Comparison of ENCODE assay signal across 1 fruit fly cellular context in genomic region chr2L:6065823-6066222, dm6.
TF ChIP-seq lines count a peak whose summit lies in the region.

TSS of gene Fbw5 (minus strand) at chr2L:6065953.
TSS of gene CG9147 (plus strand) at chr2L:6065997.

TF ChIP-seq in whole organism, embryonic, 481 proteins besides CTCF, POLR2A, EP300 and RAD21 (continued from another document and continues in another):
- peak; percentile 95 for TF ChIP-seq Myb (GFP tag; optimal IDR thresholded peaks at IDR 0.05; lab: Kevin White, UChicago)
- peak in 1 of 2 experiments; percentile 25 for TF ChIP-seq pan (optimal IDR thresholded peaks at IDR 0.05; lab: Kevin White, UChicago)
- peak; percentile 70 to 99 for TF ChIP-seq pan (GFP tag; optimal IDR thresholded peaks at IDR 0.05 in 1 of 2, IDR thresholded peaks at IDR 0.05 in 1 of 2)
- TF ChIP-seq Dek (tag; optimal IDR thresholded peaks at IDR 0.05; lab: Kevin White, UChicago): peak; percentile 100
- peak; percentile 51; the same call in 1 of the 2 replicates for TF ChIP-seq Scr (GFP tag; IDR thresholded peaks at IDR 0.05; lab: Robert Waterston, UW; ENCODE audit: partially characterized antibody)
- peak; percentile 99 for TF ChIP-seq CG17359 (tag; optimal IDR thresholded peaks at IDR 0.05; lab: Kevin White, UChicago)
- peak; percentile 88 for TF ChIP-seq Nf-YC (tag; optimal IDR thresholded peaks at IDR 0.05; lab: Kevin White, UChicago)
- TF ChIP-seq dimm (GFP tag; IDR thresholded peaks at IDR 0.05; lab: Robert Waterston, UW): peak; percentile 99
- TF ChIP-seq cas (GFP tag; IDR thresholded peaks at IDR 0.05; lab: Robert Waterston, UW): peak; percentile 99
- peak; percentile 54 for TF ChIP-seq Dip2 (GFP tag; IDR thresholded peaks at IDR 0.05; lab: Robert Waterston, UW)
- peak; percentile 99 for TF ChIP-seq CG33557 (GFP tag; optimal IDR thresholded peaks at IDR 0.05; lab: Kevin White, UChicago)
- TF ChIP-seq Xbp1 (GFP tag; optimal IDR thresholded peaks at IDR 0.05; lab: Kevin White, UChicago): peak; percentile 100
- peak; percentile 98 for TF ChIP-seq CG10431 (GFP tag; optimal IDR thresholded peaks at IDR 0.05; lab: Kevin White, UChicago)
- peak; percentile 99 for TF ChIP-seq stc (GFP tag; IDR thresholded peaks at IDR 0.05; lab: Robert Waterston, UW)
- peak; percentile 46; the same call in 1 of the 3 replicates for TF ChIP-seq CG16813 (GFP tag; IDR thresholded peaks at IDR 0.05; lab: Robert Waterston, UW; ENCODE audit: partially characterized antibody)
- peak; percentile 99 for TF ChIP-seq CG34422 (GFP tag; IDR thresholded peaks at IDR 0.05; lab: Robert Waterston, UW)
- TF ChIP-seq trem (tag; optimal IDR thresholded peaks at IDR 0.05; lab: Kevin White, UChicago): peak; percentile 97
- peak; percentile 99 for TF ChIP-seq CG11398 (GFP tag; optimal IDR thresholded peaks at IDR 0.05; lab: Kevin White, UChicago)
- TF ChIP-seq CG5953 (GFP tag; IDR thresholded peaks at IDR 0.05; lab: Robert Waterston, UW): peak; percentile 99
- TF ChIP-seq fu2 (GFP tag; optimal IDR thresholded peaks at IDR 0.05; lab: Kevin White, UChicago): peak; percentile 99
- TF ChIP-seq tio (GFP tag; optimal IDR thresholded peaks at IDR 0.05; lab: Kevin White, UChicago): peak; percentile 100
- TF ChIP-seq CG9727 (GFP tag; optimal IDR thresholded peaks at IDR 0.05; lab: Kevin White, UChicago): peak; percentile 100
- peak; percentile 98 for TF ChIP-seq dati (GFP tag; IDR thresholded peaks at IDR 0.05; lab: Robert Waterston, UW)
- peak; percentile 98 for TF ChIP-seq Fer1 (GFP tag; optimal IDR thresholded peaks at IDR 0.05; lab: Kevin White, UChicago)
- TF ChIP-seq gt (GFP tag; IDR thresholded peaks at IDR 0.05; lab: Robert Waterston, UW): peak; percentile 98
- TF ChIP-seq CG14441 (GFP tag; IDR thresholded peaks at IDR 0.05; lab: Robert Waterston, UW): peak; percentile 99
- no peak; the same call in 2 of the 3 replicates for TF ChIP-seq vnd (GFP tag; IDR thresholded peaks at IDR 0.05; lab: Robert Waterston, UW; ENCODE audit: partially characterized antibody)
- TF ChIP-seq CG2129 (GFP tag; IDR thresholded peaks at IDR 0.05; lab: Robert Waterston, UW; ENCODE audit: partially characterized antibody): no peak
- TF ChIP-seq CG4424 (GFP tag; optimal IDR thresholded peaks at IDR 0.05; lab: Kevin White, UChicago): peak; percentile 98
- no peak for TF ChIP-seq Trl (optimal IDR thresholded peaks at IDR 0.05; lab: Kevin White, UChicago)
- TF ChIP-seq Trl (GFP tag; optimal IDR thresholded peaks at IDR 0.05; lab: Kevin White, UChicago): peak; percentile 100
- peak; percentile 100 for TF ChIP-seq bab2 (GFP tag; optimal IDR thresholded peaks at IDR 0.05; lab: Kevin White, UChicago)
- TF ChIP-seq Atf6 (GFP tag; IDR thresholded peaks at IDR 0.05; lab: Robert Waterston, UW): peak; percentile 100
- peak; percentile 57; the same call in 2 of the 3 replicates for TF ChIP-seq Opbp (GFP tag; IDR thresholded peaks at IDR 0.05; lab: Robert Waterston, UW; ENCODE audit: partially characterized antibody)
- TF ChIP-seq jing (GFP tag; optimal IDR thresholded peaks at IDR 0.05; lab: Kevin White, UChicago): peak; percentile 100
- TF ChIP-seq CG14667 (GFP tag; IDR thresholded peaks at IDR 0.05; lab: Robert Waterston, UW): peak; percentile 98
- TF ChIP-seq Camta (GFP tag; optimal IDR thresholded peaks at IDR 0.05; lab: Kevin White, UChicago): peak; percentile 100
- no peak for TF ChIP-seq CG1832 (GFP tag; optimal IDR thresholded peaks at IDR 0.05; lab: Kevin White, UChicago)
- TF ChIP-seq gfzf (GFP tag; optimal IDR thresholded peaks at IDR 0.05; lab: Kevin White, UChicago): peak; percentile 45
- TF ChIP-seq CG18764 (GFP tag; optimal IDR thresholded peaks at IDR 0.05; lab: Kevin White, UChicago): peak; percentile 98
- TF ChIP-seq CG1647 (GFP tag; optimal IDR thresholded peaks at IDR 0.05; lab: Kevin White, UChicago): peak; percentile 99
- TF ChIP-seq Neu2 (GFP tag; optimal IDR thresholded peaks at IDR 0.05; lab: Kevin White, UChicago; ENCODE audit: borderline replicate concordance): peak; percentile 98
- peak; percentile 99 for TF ChIP-seq Poxn (GFP tag; IDR thresholded peaks at IDR 0.05; lab: Robert Waterston, UW)
- TF ChIP-seq CG6654 (GFP tag; optimal IDR thresholded peaks at IDR 0.05; lab: Kevin White, UChicago): peak; percentile 91
- TF ChIP-seq CG8924 (tag; optimal IDR thresholded peaks at IDR 0.05; lab: Kevin White, UChicago): peak; percentile 100
- peak; percentile 96; the same call in 1 of the 2 replicates for TF ChIP-seq Gsc (GFP tag; IDR thresholded peaks at IDR 0.05; lab: Robert Waterston, UW)
- TF ChIP-seq ac (GFP tag; optimal IDR thresholded peaks at IDR 0.05; lab: Kevin White, UChicago): peak; percentile 98
- TF ChIP-seq CG4360 (GFP tag; IDR thresholded peaks at IDR 0.05; lab: Robert Waterston, UW): peak; percentile 93
- TF ChIP-seq inv (GFP tag; IDR thresholded peaks at IDR 0.05; lab: Robert Waterston, UW; ENCODE audit: partially characterized antibody): peak; percentile 18; the same call in 1 of the 2 replicates
- TF ChIP-seq ind (GFP tag; optimal IDR thresholded peaks at IDR 0.05; lab: Kevin White, UChicago): peak; percentile 99
- TF ChIP-seq CG2875 (GFP tag; optimal IDR thresholded peaks at IDR 0.05; lab: Kevin White, UChicago): peak; percentile 100
- TF ChIP-seq CG3163 (GFP tag; optimal IDR thresholded peaks at IDR 0.05; lab: Kevin White, UChicago): peak; percentile 95
- TF ChIP-seq pum (GFP tag; optimal IDR thresholded peaks at IDR 0.05; lab: Kevin White, UChicago): peak; percentile 99
- TF ChIP-seq sima (GFP tag; optimal IDR thresholded peaks at IDR 0.05; lab: Kevin White, UChicago): peak; percentile 99
- peak; percentile 99 for TF ChIP-seq vfl (GFP tag; optimal IDR thresholded peaks at IDR 0.05; lab: Kevin White, UChicago)
- peak; percentile 99 for TF ChIP-seq CG8388 (GFP tag; optimal IDR thresholded peaks at IDR 0.05; lab: Kevin White, UChicago)
- peak; percentile 98 for TF ChIP-seq CG16779 (GFP tag; IDR thresholded peaks at IDR 0.05; lab: Robert Waterston, UW)
- TF ChIP-seq CG12071 (GFP tag; optimal IDR thresholded peaks at IDR 0.05; lab: Kevin White, UChicago): peak; percentile 98
- peak; percentile 99 for TF ChIP-seq CG15601 (tag; optimal IDR thresholded peaks at IDR 0.05; lab: Kevin White, UChicago)
- peak; percentile 100 for TF ChIP-seq Oli (tag; optimal IDR thresholded peaks at IDR 0.05; lab: Kevin White, UChicago)
- no peak for TF ChIP-seq abd-A (tag; optimal IDR thresholded peaks at IDR 0.05; lab: Kevin White, UChicago)
- peak; percentile 100 for TF ChIP-seq dmrt99B (tag; optimal IDR thresholded peaks at IDR 0.05; lab: Kevin White, UChicago)
- peak; percentile 100 for TF ChIP-seq NfI (GFP tag; optimal IDR thresholded peaks at IDR 0.05; lab: Kevin White, UChicago)
- TF ChIP-seq CG2678 (tag; optimal IDR thresholded peaks at IDR 0.05; lab: Kevin White, UChicago): peak; percentile 100
- peak; percentile 99 for TF ChIP-seq Drgx (GFP tag; IDR thresholded peaks at IDR 0.05; lab: Robert Waterston, UW)
- peak; percentile 96 for TF ChIP-seq CG31224 (GFP tag; IDR thresholded peaks at IDR 0.05; lab: Robert Waterston, UW)
- TF ChIP-seq Ptx1 (GFP tag; IDR thresholded peaks at IDR 0.05; lab: Robert Waterston, UW): peak; percentile 100
- TF ChIP-seq CG18011 (GFP tag; optimal IDR thresholded peaks at IDR 0.05; lab: Kevin White, UChicago): peak; percentile 93
- TF ChIP-seq CG15514 (GFP tag; optimal IDR thresholded peaks at IDR 0.05; lab: Kevin White, UChicago): peak; percentile 95
- peak; percentile 99 for TF ChIP-seq CG1529 (GFP tag; optimal IDR thresholded peaks at IDR 0.05; lab: Kevin White, UChicago)
- peak; percentile 97 for TF ChIP-seq mirr (GFP tag; optimal IDR thresholded peaks at IDR 0.05; lab: Kevin White, UChicago)
- peak; percentile 70 for TF ChIP-seq bbx (GFP tag; IDR thresholded peaks at IDR 0.05; lab: Robert Waterston, UW; ENCODE audit: partially characterized antibody)
- peak; percentile 99 for TF ChIP-seq E2f1 (GFP tag; IDR thresholded peaks at IDR 0.05; lab: Robert Waterston, UW)
- peak; percentile 99 for TF ChIP-seq D19A (tag; optimal IDR thresholded peaks at IDR 0.05; lab: Kevin White, UChicago)
- TF ChIP-seq CG14014 (GFP tag; IDR thresholded peaks at IDR 0.05; lab: Robert Waterston, UW): peak; percentile 100
- TF ChIP-seq ken (GFP tag; IDR thresholded peaks at IDR 0.05; lab: Robert Waterston, UW): peak; percentile 100
- peak; percentile 100 for TF ChIP-seq ci (GFP tag; IDR thresholded peaks at IDR 0.05; lab: Robert Waterston, UW)
- TF ChIP-seq Dp (GFP tag; optimal IDR thresholded peaks at IDR 0.05; lab: Kevin White, UChicago): peak; percentile 62
- 0 out of 3 replicates have a peak, but pooled peaks have one; percentile 20 for TF ChIP-seq knrl (GFP tag; IDR thresholded peaks at IDR 0.05; lab: Robert Waterston, UW; ENCODE audit: partially characterized antibody)
- TF ChIP-seq CG7928 (GFP tag; optimal IDR thresholded peaks at IDR 0.05; lab: Kevin White, UChicago): peak; percentile 84
- peak; percentile 100 for TF ChIP-seq Hr3 (GFP tag; optimal IDR thresholded peaks at IDR 0.05; lab: Kevin White, UChicago)
- TF ChIP-seq CG11695 (GFP tag; IDR thresholded peaks at IDR 0.05; lab: Robert Waterston, UW): peak; percentile 100
- TF ChIP-seq CG14965 (GFP tag; optimal IDR thresholded peaks at IDR 0.05; lab: Kevin White, UChicago; ENCODE audit: borderline replicate concordance): peak; percentile 92
- TF ChIP-seq Mad (GFP tag; optimal IDR thresholded peaks at IDR 0.05; lab: Kevin White, UChicago): peak; percentile 99
- no peak for TF ChIP-seq h (optimal IDR thresholded peaks at IDR 0.05; lab: Kevin White, UChicago)
- TF ChIP-seq amos (GFP tag; IDR thresholded peaks at IDR 0.05; lab: Robert Waterston, UW; ENCODE audit: partially characterized antibody): peak; percentile 52; the same call in 1 of the 2 replicates
- peak; percentile 97 for TF ChIP-seq ab (GFP tag; optimal IDR thresholded peaks at IDR 0.05; lab: Kevin White, UChicago)
- TF ChIP-seq CG1792 (GFP tag; optimal IDR thresholded peaks at IDR 0.05; lab: Kevin White, UChicago): peak; percentile 99
- TF ChIP-seq HLHmδ (GFP tag; optimal IDR thresholded peaks at IDR 0.05; lab: Kevin White, UChicago): peak; percentile 39
- TF ChIP-seq CG8281 (tag; optimal IDR thresholded peaks at IDR 0.05; lab: Kevin White, UChicago): peak; percentile 94
- TF ChIP-seq onecut (GFP tag; IDR thresholded peaks at IDR 0.05; lab: Robert Waterston, UW): peak; percentile 99
- TF ChIP-seq Sox100B (GFP tag; optimal IDR thresholded peaks at IDR 0.05; lab: Kevin White, UChicago): peak; percentile 99
- peak; percentile 93 for TF ChIP-seq CG10543 (GFP tag; optimal IDR thresholded peaks at IDR 0.05; lab: Kevin White, UChicago)
- TF ChIP-seq CG11456 (GFP tag; IDR thresholded peaks at IDR 0.05; lab: Robert Waterston, UW): peak; percentile 100
- TF ChIP-seq CG8359 (GFP tag; optimal IDR thresholded peaks at IDR 0.05; lab: Kevin White, UChicago; ENCODE audit: borderline replicate concordance): peak; percentile 90
- TF ChIP-seq tgo (GFP tag; IDR thresholded peaks at IDR 0.05; lab: Robert Waterston, UW): peak; percentile 100
- peak; percentile 83 for TF ChIP-seq CG4328 (GFP tag; optimal IDR thresholded peaks at IDR 0.05; lab: Kevin White, UChicago)
- TF ChIP-seq slbo (GFP tag; IDR thresholded peaks at IDR 0.05; lab: Robert Waterston, UW): peak; percentile 100
- TF ChIP-seq CG2116 (GFP tag; optimal IDR thresholded peaks at IDR 0.05; lab: Kevin White, UChicago): peak; percentile 96
- peak; percentile 96 for TF ChIP-seq aop (GFP tag; IDR thresholded peaks at IDR 0.05; lab: Robert Waterston, UW)
- peak; percentile 100 for TF ChIP-seq gcm (GFP tag; optimal IDR thresholded peaks at IDR 0.05; lab: Kevin White, UChicago)
- no peak for TF ChIP-seq hkb (optimal IDR thresholded peaks at IDR 0.05; lab: Kevin White, UChicago)
- peak; percentile 100 for TF ChIP-seq hkb (GFP tag; IDR thresholded peaks at IDR 0.05; lab: Robert Waterston, UW)
- peak; percentile 100 for TF ChIP-seq CG13424 (tag; optimal IDR thresholded peaks at IDR 0.05; lab: Kevin White, UChicago)
- peak; percentile 99 for TF ChIP-seq Hand (GFP tag; optimal IDR thresholded peaks at IDR 0.05; lab: Kevin White, UChicago)
- TF ChIP-seq CG11723 (GFP tag; optimal IDR thresholded peaks at IDR 0.05; lab: Kevin White, UChicago): peak; percentile 99
- peak; percentile 100 for TF ChIP-seq CG18619 (GFP tag; optimal IDR thresholded peaks at IDR 0.05; lab: Kevin White, UChicago)
- TF ChIP-seq CG3281 (GFP tag; optimal IDR thresholded peaks at IDR 0.05; lab: Kevin White, UChicago): peak; percentile 98
- TF ChIP-seq Stat92E (GFP tag; optimal IDR thresholded peaks at IDR 0.05; lab: Kevin White, UChicago): peak in 1 of 3 experiments; percentile 99
- peak; percentile 99 for TF ChIP-seq maf-S (GFP tag; optimal IDR thresholded peaks at IDR 0.05; lab: Kevin White, UChicago)
- TF ChIP-seq cg (GFP tag; optimal IDR thresholded peaks at IDR 0.05; lab: Kevin White, UChicago): peak; percentile 11
- TF ChIP-seq CG2120 (GFP tag; optimal IDR thresholded peaks at IDR 0.05; lab: Kevin White, UChicago): peak; percentile 100
- peak; percentile 97 for TF ChIP-seq Hey (tag; optimal IDR thresholded peaks at IDR 0.05; lab: Kevin White, UChicago)
- peak; percentile 99 for TF ChIP-seq sens-2 (GFP tag; IDR thresholded peaks at IDR 0.05; lab: Robert Waterston, UW)
- TF ChIP-seq CG8478 (optimal IDR thresholded peaks at IDR 0.05; lab: Kevin White, UChicago): no peak
- peak; percentile 100 for TF ChIP-seq chm (GFP tag; IDR thresholded peaks at IDR 0.05; lab: Robert Waterston, UW)
- peak; percentile 99 for TF ChIP-seq ase (GFP tag; IDR thresholded peaks at IDR 0.05; lab: Robert Waterston, UW)
- peak; percentile 95 for TF ChIP-seq Doc2 (GFP tag; IDR thresholded peaks at IDR 0.05; lab: Robert Waterston, UW)
- TF ChIP-seq CG9817 (tag; optimal IDR thresholded peaks at IDR 0.05; lab: Kevin White, UChicago): peak; percentile 99
- TF ChIP-seq CG14860 (GFP tag; IDR thresholded peaks at IDR 0.05; lab: Robert Waterston, UW; ENCODE audit: partially characterized antibody): peak; percentile 67
- TF ChIP-seq CG10462 (GFP tag; optimal IDR thresholded peaks at IDR 0.05; lab: Kevin White, UChicago): peak; percentile 100
- peak; percentile 99 for TF ChIP-seq CG12299 (tag; optimal IDR thresholded peaks at IDR 0.05; lab: Kevin White, UChicago)
- peak; percentile 98 for TF ChIP-seq Hmx (GFP tag; optimal IDR thresholded peaks at IDR 0.05; lab: Kevin White, UChicago)
- peak; percentile 99 for TF ChIP-seq Ravus (GFP tag; IDR thresholded peaks at IDR 0.05; lab: Robert Waterston, UW)
- TF ChIP-seq jigr1 (GFP tag; IDR thresholded peaks at IDR 0.05; lab: Robert Waterston, UW): peak; percentile 99
- TF ChIP-seq GATAe (GFP tag; conservative IDR thresholded peaks at IDR 0.05; lab: Robert Waterston, UW): peak; percentile 97
- peak; percentile 99 for TF ChIP-seq CG13296 (GFP tag; optimal IDR thresholded peaks at IDR 0.05; lab: Kevin White, UChicago)
